Worm (Caenorhabditis elegans): ENCODE results near the gene tat-1.

ce11 chrIII:12359265-12359664 lies 62.3 kb downstream of the tat-1 start, which contains the start of gene Y75B8A.34:
- TF ChIP-seq fax-1 (tag; optimal IDR thresholded peaks at IDR 0.05) = no peak
- TF ChIP-seq ceh-45 (GFP tag; IDR thresholded peaks at IDR 0.05) = no peak
- TF ChIP-seq elt-2 (tag; optimal IDR thresholded peaks at IDR 0.05) = no peak
- no peak for TF ChIP-seq ceh-9 (tag; optimal IDR thresholded peaks at IDR 0.05)
- no peak for TF ChIP-seq pqm-1 (tag; optimal IDR thresholded peaks at IDR 0.05)
- no peak for TF ChIP-seq unc-86 (tag; optimal IDR thresholded peaks at IDR 0.05)
- no peak for TF ChIP-seq ceh-22 (tag; optimal IDR thresholded peaks at IDR 0.05)
- TF ChIP-seq lin-11 (tag; optimal IDR thresholded peaks at IDR 0.05) = no peak
- TF ChIP-seq pha-4 (tag; optimal IDR thresholded peaks at IDR 0.05) = no peak
- no peak for TF ChIP-seq zip-5 (tag; optimal IDR thresholded peaks at IDR 0.05)

All from whole organism, late embryonic.